Worm (Caenorhabditis elegans) whole organism, L3 larva: ENCODE results near the gene K11H3.3.

Source experiments
- aly-2 ChIP-seq: fragments of 150-350 bp; optimal IDR thresholded peaks from 2 replicates; lab custom pipeline; 2014; ENCODE audit warnings: missing biosample characterization, missing genetic modification characterization
- ama-1 ChIP-seq: fragments of 150-350 bp; optimal IDR thresholded peaks from 2 replicates; lab custom pipeline; 2018
- ceh-16 ChIP-seq: sonication (generic microtip); optimal IDR thresholded peaks from 2 replicates; lab custom pipeline; 2017; ENCODE audit warnings: missing biosample characterization, missing genetic modification characterization
- ceh-28 ChIP-seq: fragments of 150-350 bp; optimal IDR thresholded peaks from 2 replicates; lab custom pipeline; 2014; ENCODE audit warnings: missing biosample characterization, missing genetic modification reagents, missing genetic modification characterization
- ceh-82 ChIP-seq: fragments of 150-350 bp; optimal IDR thresholded peaks from 2 replicates; lab custom pipeline; 2014; ENCODE audit warnings: missing biosample characterization, missing genetic modification characterization
- egl-27 ChIP-seq: sonication (generic microtip); optimal IDR thresholded peaks from 4 replicates; lab custom pipeline; 2017; ENCODE audit warnings: missing biosample characterization, missing genetic modification reagents, missing genetic modification characterization
- egl-5 ChIP-seq: fragments of 150-350 bp; optimal IDR thresholded peaks from 2 replicates; lab custom pipeline; 2017; ENCODE audit warnings: missing biosample characterization, missing genetic modification reagents, missing genetic modification characterization, inconsistent platforms
- elt-1 ChIP-seq: fragments of 150-350 bp; optimal IDR thresholded peaks from 2 replicates; lab custom pipeline; 2014; ENCODE audit warnings: missing biosample characterization, missing genetic modification characterization
- elt-2 ChIP-seq: sonication (generic microtip); optimal IDR thresholded peaks from 2 replicates; lab custom pipeline; 2016; ENCODE audit warnings: missing genetic modification reagents, mild to moderate bottlenecking, missing genetic modification characterization, missing compliant biosample characterization
- elt-3 ChIP-seq, 3 experiments: fragments of 150-350 bp in 1 of 3; sonication (generic microtip) in 2 of 3; optimal IDR thresholded peaks; 2 replicates in 2 of 3; 4 replicates in 1 of 3; lab custom pipeline; 2014 to 2017; ENCODE audit warnings: missing biosample characterization in 3 of 3, missing genetic modification characterization in 3 of 3
- eor-1 ChIP-seq, 2 experiments: fragments of 150-350 bp; optimal IDR thresholded peaks; 2 replicates each; lab custom pipeline; 2014 to 2018; ENCODE audit warnings: missing biosample characterization in 2 of 2, missing genetic modification characterization in 2 of 2
- fkh-10 ChIP-seq: sonication (generic microtip); optimal IDR thresholded peaks from 2 replicates; lab custom pipeline; 2017; ENCODE audit warnings: missing biosample characterization, missing genetic modification reagents, missing genetic modification characterization
- fkh-2 ChIP-seq: fragments of 150-350 bp; optimal IDR thresholded peaks from 2 replicates; lab custom pipeline; 2014; ENCODE audit warnings: missing biosample characterization, missing genetic modification reagents, missing genetic modification characterization
- lin-15B ChIP-seq: fragments of 150-350 bp; optimal IDR thresholded peaks from 2 replicates; lab custom pipeline; 2014; ENCODE audit warnings: missing biosample characterization, missing genetic modification characterization
- lsy-12 ChIP-seq: sonication (generic microtip); optimal IDR thresholded peaks from 2 replicates; lab custom pipeline; 2016; ENCODE audit warnings: mild to moderate bottlenecking, missing genetic modification characterization, missing compliant biosample characterization
- nfya-1 ChIP-seq: sonication (generic microtip); optimal IDR thresholded peaks from 2 replicates; lab custom pipeline; 2017; ENCODE audit warnings: missing genetic modification characterization, mild to moderate bottlenecking, missing compliant biosample characterization, antibody characterized with exemption, moderate library complexity; ENCODE audit not compliant: insufficient read depth
- nhr-11 ChIP-seq: fragments of 150-350 bp; optimal IDR thresholded peaks from 2 replicates; lab custom pipeline; 2014; ENCODE audit warnings: missing biosample characterization, missing genetic modification characterization
- nhr-28 ChIP-seq: fragments of 150-350 bp; optimal IDR thresholded peaks from 2 replicates; lab custom pipeline; 2014; ENCODE audit warnings: missing biosample characterization, missing genetic modification characterization
- nhr-67 ChIP-seq: fragments of 150-350 bp; optimal IDR thresholded peaks from 2 replicates; lab custom pipeline; 2014; ENCODE audit warnings: missing biosample characterization, missing genetic modification characterization
- nhr-76 ChIP-seq: fragments of 150-350 bp; sonication (generic microtip); optimal IDR thresholded peaks from 5 replicates; lab custom pipeline; 2014; ENCODE audit warnings: missing biosample characterization, missing genetic modification characterization
- nhr-77 ChIP-seq: fragments of 150-350 bp; optimal IDR thresholded peaks from 2 replicates; lab custom pipeline; 2014; ENCODE audit warnings: missing biosample characterization, missing genetic modification characterization
- pha-4 ChIP-seq: fragments of 150-350 bp; optimal IDR thresholded peaks from 2 replicates; lab custom pipeline; 2014; ENCODE audit warnings: missing biosample characterization, missing genetic modification reagents, missing genetic modification characterization
- sea-2 ChIP-seq: fragments of 150-350 bp; sonication (generic microtip); optimal IDR thresholded peaks from 4 replicates; lab custom pipeline; 2014; ENCODE audit warnings: missing biosample characterization, missing genetic modification reagents, missing genetic modification characterization
- skn-1 ChIP-seq: fragments of 150-350 bp; optimal IDR thresholded peaks from 2 replicates; lab custom pipeline; 2014; ENCODE audit warnings: missing biosample characterization, missing genetic modification characterization
- tbx-2 ChIP-seq: sonication (generic microtip); optimal IDR thresholded peaks from 2 replicates; lab custom pipeline; 2016; ENCODE audit warnings: mild to moderate bottlenecking, missing genetic modification characterization, missing compliant biosample characterization
- unc-62 ChIP-seq: fragments of 150-350 bp; sonication (generic microtip); optimal IDR thresholded peaks from 4 replicates; lab custom pipeline; 2014; ENCODE audit warnings: missing biosample characterization, missing genetic modification reagents, missing genetic modification characterization
- ztf-4 ChIP-seq: fragments of 150-350 bp; optimal IDR thresholded peaks from 2 replicates; lab custom pipeline; 2014; ENCODE audit warnings: missing biosample characterization, missing genetic modification characterization

Gene K11H3.3

DNA sequence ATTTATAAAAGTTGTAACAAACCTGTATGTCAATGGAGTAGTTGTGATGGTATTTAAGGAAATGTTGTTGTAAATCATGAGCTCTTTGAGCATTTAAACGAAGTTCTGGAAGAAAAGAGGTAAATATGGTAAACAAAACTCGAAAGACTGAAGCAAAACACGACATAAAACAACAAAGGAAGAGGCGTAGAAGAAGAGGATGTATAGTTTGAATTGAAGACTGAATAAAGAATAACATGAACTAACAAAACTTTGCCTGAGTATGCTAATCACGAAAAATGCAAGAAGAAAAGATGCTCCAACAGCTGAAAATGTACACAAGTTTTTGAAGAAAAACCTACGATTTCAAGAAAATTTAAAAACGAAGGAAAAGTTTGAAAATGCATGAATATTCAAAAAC, 19.4 kb downstream of the K11H3.3 start, which contains the start of gene ZK757.1:
TSS of gene ZK757.1 (minus strand) at position 101 of the 400 bp plus-strand sequence.
- no peak for TF ChIP-seq nhr-77 (tag; lab: Kevin White, UChicago)
- no peak for TF ChIP-seq elt-3 (tag; optimal IDR thresholded peaks at IDR 0.05; lab: Kevin White, UChicago)
- no peak for TF ChIP-seq ceh-16 (tag; lab: Kevin White, UChicago)
- no peak for TF ChIP-seq nhr-28 (tag; lab: Kevin White, UChicago)
- no peak for TF ChIP-seq skn-1 (tag; lab: Kevin White, UChicago)
- TF ChIP-seq egl-27 (tag; lab: Kevin White, UChicago) = no peak
- TF ChIP-seq aly-2 (tag; lab: Kevin White, UChicago) = no peak
- TF ChIP-seq eor-1 (tag; optimal IDR thresholded peaks at IDR 0.05; lab: Kevin White, UChicago) = no peak
- TF ChIP-seq tbx-2 (tag; lab: Kevin White, UChicago) = no peak
- no peak for TF ChIP-seq nhr-11 (tag; lab: Kevin White, UChicago)
- no peak for TF ChIP-seq elt-1
- TF ChIP-seq nhr-76 (tag; lab: Kevin White, UChicago) = no peak
- no peak for TF ChIP-seq ztf-4 (tag; lab: Kevin White, UChicago)
- TF ChIP-seq, all 47 proteins: peak for 0

ce11 chrIII:9874515-9874914, 22.9 kb downstream of the K11H3.3 start:
- TF ChIP-seq egl-5 (tag; lab: Kevin White, UChicago) (no peak), nfya-1 (tag; lab: Kevin White, UChicago) (peak; percentile 85)

ce11 chrIII:9876951-9877350, 25.3 kb downstream of the K11H3.3 start, which contains the start of gene ZK757.10:
ZK757.10 (plus strand) TSS chrIII:9877251.
- TF ChIP-seq elt-2 (tag; lab: Kevin White, UChicago) = no peak
- TF ChIP-seq sea-2 (GFP tag; lab: Kevin White, UChicago) = no peak
- no peak for TF ChIP-seq elt-3 (tag; optimal IDR thresholded peaks at IDR 0.05; lab: Kevin White, UChicago)
- no peak for TF ChIP-seq ceh-82 (tag; lab: Kevin White, UChicago)
- no peak for TF ChIP-seq ceh-16 (tag; lab: Kevin White, UChicago)

- TF ChIP-seq egl-5 (tag; lab: Kevin White, UChicago) (no peak), lin-15B (no peak), skn-1 (tag; lab: Kevin White, UChicago) (no peak), unc-62 (GFP tag; lab: Kevin White, UChicago) (no peak), pha-4 (tag; lab: Kevin White, UChicago) (no peak), nhr-77 (tag; lab: Kevin White, UChicago) (no peak), fkh-2 (no peak)
Measured at ce11 chrIII:9878828-9879227, 27.2 kb downstream of the K11H3.3 start, which contains the start of gene ZK757.2. ZK757.2 (minus strand) TSS chrIII:9878928.

DNA sequence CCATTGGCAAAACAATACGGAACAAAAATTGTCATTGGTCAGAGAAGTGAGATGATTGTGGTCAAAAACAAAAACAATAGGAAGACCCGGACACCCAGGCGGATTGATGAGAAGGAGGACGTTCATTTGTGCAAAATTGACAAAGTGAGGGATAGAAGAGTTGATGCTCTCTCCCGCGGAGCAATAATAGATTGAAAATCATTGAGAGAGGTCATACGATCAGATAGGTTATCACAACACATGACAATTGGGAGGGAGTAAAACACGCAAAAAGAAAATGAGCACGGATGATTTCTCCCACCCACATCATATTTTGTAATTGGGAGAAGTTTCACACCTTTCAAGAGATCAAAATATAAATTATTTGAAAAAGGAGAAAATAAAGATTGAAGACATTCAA, 34.0 kb downstream of the K11H3.3 start:
- TF ChIP-seq egl-5 (tag; lab: Kevin White, UChicago) (peak; percentile 32), nhr-67 (tag; lab: Kevin White, UChicago) (no peak)

ce11 chrIII:9886323-9886722, 34.7 kb downstream of the K11H3.3 start:
- TF ChIP-seq nhr-77 (tag; lab: Kevin White, UChicago) (no peak), fkh-10 (GFP tag; lab: Kevin White, UChicago) (peak; percentile 36), sea-2 (GFP tag; lab: Kevin White, UChicago) (no peak), elt-3 (tag; optimal IDR thresholded peaks at IDR 0.05; lab: Kevin White, UChicago) (no peak)

DNA sequence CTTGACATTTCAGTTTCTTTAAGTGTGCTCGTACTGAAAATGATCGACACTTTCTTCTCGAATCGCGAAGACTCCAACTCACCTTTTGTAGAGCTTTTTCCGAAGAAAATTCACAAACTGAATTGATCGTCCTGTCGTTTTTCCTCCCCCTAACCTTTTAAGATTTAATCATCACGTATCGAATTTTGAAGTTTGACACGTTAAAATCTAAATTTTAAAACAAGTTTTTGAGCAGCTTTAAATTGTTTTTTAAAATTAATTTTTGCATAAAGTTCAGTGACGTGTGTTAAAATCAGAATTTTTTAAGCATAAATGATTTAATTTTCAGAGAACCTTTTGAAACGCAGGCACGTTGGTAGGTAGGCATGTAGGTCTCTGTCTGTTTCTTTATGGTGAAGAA, 39.7 kb downstream of the K11H3.3 start, which contains the start of gene alg-4:
TSS of gene alg-4 (minus strand) at position 101 of the 400 bp plus-strand sequence.
- TF ChIP-seq ztf-4 (tag; lab: Kevin White, UChicago) = no peak
- TF ChIP-seq ceh-28 (tag; lab: Kevin White, UChicago) = no peak
- no peak for TF ChIP-seq egl-5 (tag; lab: Kevin White, UChicago)
- TF ChIP-seq egl-27 (tag; lab: Kevin White, UChicago) = no peak
- TF ChIP-seq ama-1 = no peak
- TF ChIP-seq lsy-12 (tag; lab: Kevin White, UChicago) = no peak
- TF ChIP-seq skn-1 (tag; lab: Kevin White, UChicago) = no peak
